Fruit fly (Drosophila melanogaster) whole organism, prepupa: ENCODE results near the gene CG33234.
A peak's percentile ranks its signal among the peaks of the same experiment; 100 is the strongest.

ENCODE experiments used
- Blimp-1 ChIP-seq: fragments of 200-800 bp; sonication (Bioruptor generic); optimal IDR thresholded peaks from 3 replicates; lab custom pipeline; 2017; ENCODE audit warnings: missing biosample characterization, missing genetic modification characterization, mild to moderate bottlenecking, moderate library complexity, missing genetic modification reagents
- CG10631 ChIP-seq: fragments of 200-800 bp; sonication (Bioruptor generic); optimal IDR thresholded peaks from 2 replicates; lab custom pipeline; 2016; ENCODE audit warnings: missing biosample characterization, missing genetic modification characterization
- CG10669 ChIP-seq: fragments of 200-800 bp; sonication (Bioruptor generic); optimal IDR thresholded peaks from 3 replicates; lab custom pipeline; 2018; ENCODE audit warnings: missing biosample characterization, mild to moderate bottlenecking, missing genetic modification characterization, moderate library complexity
- CG11294 ChIP-seq: fragments of 200-800 bp; sonication (Bioruptor generic); IDR thresholded peaks from 2 replicates; pipeline ENCODE4 v1.3.6; 2022; ENCODE audit warnings: missing biosample characterization, missing genetic modification characterization
- CG11902 ChIP-seq: fragments of 200-800 bp; sonication (Bioruptor generic); optimal IDR thresholded peaks from 3 replicates; lab custom pipeline; 2016; ENCODE audit warnings: missing biosample characterization, missing genetic modification characterization
- CG15336 ChIP-seq: fragments of 200-800 bp; sonication (Bioruptor generic); IDR thresholded peaks from 2 replicates; pipeline ENCODE4 v1.3.6; 2022; ENCODE audit warnings: missing biosample characterization, missing genetic modification characterization
- CG1621 ChIP-seq: fragments of 200-800 bp; sonication (Bioruptor generic); optimal IDR thresholded peaks from 3 replicates; lab custom pipeline; 2018; ENCODE audit warnings: missing biosample characterization, mild to moderate bottlenecking, missing genetic modification characterization
- CG31627 ChIP-seq: fragments of 200-800 bp; sonication (Bioruptor generic); optimal IDR thresholded peaks from 3 replicates; lab custom pipeline; 2016; ENCODE audit warnings: missing biosample characterization, missing genetic modification characterization
- CG32006 ChIP-seq: fragments of 200-800 bp; sonication (Bioruptor generic); optimal IDR thresholded peaks from 3 replicates; lab custom pipeline; 2017; ENCODE audit warnings: missing biosample characterization, mild to moderate bottlenecking, missing genetic modification characterization
- CG34406 ChIP-seq: fragments of 200-800 bp; sonication (Bioruptor generic); optimal IDR thresholded peaks from 3 replicates; lab custom pipeline; 2016; ENCODE audit warnings: missing biosample characterization, missing genetic modification characterization
- CG3919 ChIP-seq: fragments of 200-800 bp; sonication (Bioruptor generic); optimal IDR thresholded peaks from 3 replicates; lab custom pipeline; 2016; ENCODE audit warnings: missing biosample characterization, missing genetic modification characterization
- CG4318 ChIP-seq: fragments of 200-800 bp; sonication (Bioruptor generic); optimal IDR thresholded peaks from 3 replicates; lab custom pipeline; 2017; ENCODE audit warnings: missing biosample characterization, mild to moderate bottlenecking, missing genetic modification characterization
- CG6163 ChIP-seq: fragments of 200-800 bp; sonication (Bioruptor generic); IDR thresholded peaks from 3 replicates; pipeline ENCODE4 v1.3.6; 2022; ENCODE audit warnings: missing biosample characterization, missing genetic modification characterization
- CG6276 ChIP-seq: fragments of 200-800 bp; sonication (Bioruptor generic); optimal IDR thresholded peaks from 2 replicates; lab custom pipeline; 2017; ENCODE audit warnings: missing biosample characterization, mild to moderate bottlenecking, missing genetic modification characterization
- CG6792 ChIP-seq: fragments of 200-800 bp; sonication (Bioruptor generic); optimal IDR thresholded peaks from 3 replicates; lab custom pipeline; 2016; ENCODE audit warnings: missing biosample characterization, missing genetic modification characterization
- CG7368 ChIP-seq: fragments of 200-800 bp; sonication (Bioruptor generic); optimal IDR thresholded peaks from 3 replicates; lab custom pipeline; 2016; ENCODE audit warnings: missing biosample characterization, missing genetic modification characterization
- CG8119 ChIP-seq: fragments of 200-800 bp; sonication (Bioruptor generic); IDR thresholded peaks from 3 replicates; pipeline ENCODE4 v1.3.6; 2022; ENCODE audit warnings: missing biosample characterization, missing genetic modification characterization
- CG8632 ChIP-seq: fragments of 200-800 bp; sonication (Bioruptor generic); optimal IDR thresholded peaks from 3 replicates; lab custom pipeline; 2016; ENCODE audit warnings: missing biosample characterization, missing genetic modification characterization
- CG9139 ChIP-seq: fragments of 200-800 bp; sonication (Bioruptor generic); optimal IDR thresholded peaks from 3 replicates; lab custom pipeline; 2017; ENCODE audit warnings: missing biosample characterization, mild to moderate bottlenecking, missing genetic modification characterization
- Ets21C ChIP-seq: fragments of 200-800 bp; sonication (Bioruptor generic); optimal IDR thresholded peaks from 3 replicates; lab custom pipeline; 2016; ENCODE audit warnings: missing biosample characterization, missing genetic modification characterization
- Ets96B ChIP-seq: fragments of 200-800 bp; optimal IDR thresholded peaks from 2 replicates; lab custom pipeline; 2019; ENCODE audit warnings: missing biosample characterization, mild to moderate bottlenecking, missing genetic modification characterization, moderate library complexity
- Gug ChIP-seq: fragments of 200-800 bp; sonication (Bioruptor generic); IDR thresholded peaks from 2 replicates; pipeline ENCODE4 v1.3.6; 2022; ENCODE audit warnings: missing biosample characterization, missing genetic modification characterization
- Hr38 ChIP-seq: sonication (Bioruptor generic); optimal IDR thresholded peaks from 2 replicates; lab custom pipeline; 2016; ENCODE audit warnings: missing biosample characterization, missing genetic modification characterization
- Hr4 ChIP-seq: fragments of 200-800 bp; sonication (Bioruptor generic); optimal IDR thresholded peaks from 3 replicates; lab custom pipeline; 2016; ENCODE audit warnings: missing biosample characterization, missing genetic modification characterization
- Met ChIP-seq: fragments of 200-800 bp; sonication (Bioruptor generic); optimal IDR thresholded peaks from 3 replicates; lab custom pipeline; 2016; ENCODE audit warnings: missing biosample characterization, missing genetic modification characterization
- OdsH ChIP-seq: fragments of 200-800 bp; sonication (Bioruptor generic); optimal IDR thresholded peaks from 3 replicates; lab custom pipeline; 2016; ENCODE audit warnings: missing biosample characterization, missing genetic modification characterization
- Sox102F ChIP-seq: fragments of 200-800 bp; sonication (Bioruptor generic); optimal IDR thresholded peaks from 2 replicates; lab custom pipeline; 2016; ENCODE audit warnings: missing biosample characterization, mild to moderate bottlenecking, missing genetic modification characterization
- Sox15 ChIP-seq: fragments of 200-800 bp; sonication (Bioruptor generic); optimal IDR thresholded peaks from 3 replicates; lab custom pipeline; 2016; ENCODE audit warnings: missing biosample characterization, missing genetic modification characterization
- achi ChIP-seq: fragments of 200-800 bp; sonication (Bioruptor generic); optimal IDR thresholded peaks from 3 replicates; lab custom pipeline; 2016; ENCODE audit warnings: missing biosample characterization, missing genetic modification characterization
- acj6 ChIP-seq: fragments of 200-800 bp; sonication (Bioruptor generic); optimal IDR thresholded peaks from 3 replicates; lab custom pipeline; 2016; ENCODE audit warnings: missing biosample characterization, missing genetic modification characterization
- cyc ChIP-seq: fragments of 200-800 bp; sonication (Bioruptor generic); optimal IDR thresholded peaks from 3 replicates; lab custom pipeline; 2016; ENCODE audit warnings: missing biosample characterization, missing genetic modification characterization
- dac ChIP-seq: fragments of 200-800 bp; sonication (Bioruptor generic); optimal IDR thresholded peaks from 2 replicates; lab custom pipeline; 2017; ENCODE audit warnings: missing biosample characterization, mild to moderate bottlenecking, missing genetic modification characterization
- dsx ChIP-seq: fragments of 200-800 bp; optimal IDR thresholded peaks from 3 replicates; lab custom pipeline; 2019; ENCODE audit warnings: missing biosample characterization, mild to moderate bottlenecking, missing genetic modification characterization, moderate library complexity; ENCODE audit not compliant: poor library complexity, severe bottlenecking
- eg ChIP-seq: fragments of 200-800 bp; sonication (Bioruptor generic); IDR thresholded peaks from 3 replicates; pipeline ENCODE4 v1.3.6; 2022; ENCODE audit warnings: missing biosample characterization, missing genetic modification characterization
- esn ChIP-seq: fragments of 200-800 bp; sonication (Bioruptor generic); optimal IDR thresholded peaks from 2 replicates; lab custom pipeline; 2016; ENCODE audit warnings: missing biosample characterization, mild to moderate bottlenecking, missing genetic modification characterization, moderate library complexity
- fkh ChIP-seq: fragments of 200-800 bp; sonication (Bioruptor generic); optimal IDR thresholded peaks from 3 replicates; lab custom pipeline; 2017; ENCODE audit warnings: missing biosample characterization, mild to moderate bottlenecking, missing genetic modification characterization, moderate library complexity
- lz ChIP-seq: fragments of 200-800 bp; sonication (Bioruptor generic); optimal IDR thresholded peaks from 3 replicates; lab custom pipeline; 2016; ENCODE audit warnings: missing biosample characterization, missing genetic modification characterization
- net ChIP-seq: fragments of 200-800 bp; sonication (Bioruptor generic); optimal IDR thresholded peaks from 3 replicates; lab custom pipeline; 2016; ENCODE audit warnings: missing biosample characterization, missing genetic modification characterization
- salr ChIP-seq, 2 experiments: fragments of 200-800 bp; sonication (Bioruptor generic); optimal IDR thresholded peaks; 3 replicates each; lab custom pipeline; 2016 to 2018; ENCODE audit warnings: missing biosample characterization in 2 of 2, missing genetic modification characterization in 2 of 2, mild to moderate bottlenecking in 1 of 2
- svp ChIP-seq: fragments of 200-800 bp; sonication (Bioruptor generic); peaks from one replicate; lab custom pipeline; 2016; ENCODE audit warnings: missing biosample characterization, missing genetic modification characterization
- topi ChIP-seq: fragments of 200-800 bp; sonication (Bioruptor generic); optimal IDR thresholded peaks from 3 replicates; lab custom pipeline; 2016; ENCODE audit warnings: missing biosample characterization, missing genetic modification characterization
- vri ChIP-seq: fragments of 200-800 bp; sonication (Bioruptor generic); optimal IDR thresholded peaks from 3 replicates; lab custom pipeline; 2016; ENCODE audit warnings: missing biosample characterization, mild to moderate bottlenecking, missing genetic modification characterization

The CG33234 gene

dm6 chr3L:2647523-2648378 is 13.7 kb upstream of the CG33234 start, which contains the start of gene CG1246:
CG1246 (plus strand) TSS chr3L:2648048.
- TF ChIP-seq CG3919 (no peak), vri (GFP tag; lab: Kevin White, UChicago) (peak; percentile 96), CG31627 (GFP tag; lab: Kevin White, UChicago) (no peak), CG6276 (GFP tag; lab: Kevin White, UChicago) (no peak), CG8632 (GFP tag; lab: Kevin White, UChicago) (no peak), fkh (GFP tag; lab: Kevin White, UChicago) (peak; percentile 70)

dm6 chr3L:2651800-2652199 is 9.6 kb upstream of the CG33234 start, which contains the start of the genes ProRS-m, CG42304 and Snup:
ProRS-m (minus strand) TSS chr3L:2651850.
CG42304 (plus strand) TSS chr3L:2652088.
Snup (plus strand) TSS chr3L:2652088.
- TF ChIP-seq CG34406 (GFP tag; lab: Kevin White, UChicago): peak; percentile 47
- no peak for TF ChIP-seq CG3919
- peak; percentile 21 for TF ChIP-seq CG7368 (GFP tag; lab: Kevin White, UChicago)
- peak; percentile 43; the same call in 1 of the 3 replicates for TF ChIP-seq CG8119 (GFP tag; lab: Robert Waterston, UW)
- TF ChIP-seq CG10669: no peak
- TF ChIP-seq acj6 (GFP tag; lab: Kevin White, UChicago): no peak
- no peak for TF ChIP-seq CG1621 (tag; lab: Kevin White, UChicago)
- TF ChIP-seq dac (GFP tag; lab: Kevin White, UChicago): no peak
- no peak for TF ChIP-seq topi (GFP tag; lab: Kevin White, UChicago)
- no peak for TF ChIP-seq Hr4 (GFP tag; lab: Kevin White, UChicago)
- no peak for TF ChIP-seq CG6792 (GFP tag; lab: Kevin White, UChicago)
- no peak for TF ChIP-seq svp (GFP tag; lab: Kevin White, UChicago)
- TF ChIP-seq CG4318 (GFP tag; lab: Kevin White, UChicago): peak; percentile 3
- TF ChIP-seq Met (GFP tag; lab: Kevin White, UChicago): no peak
- peak; percentile 66 for TF ChIP-seq Gug
- TF ChIP-seq lz (GFP tag; lab: Kevin White, UChicago): no peak
- peak; percentile 58 for TF ChIP-seq CG15336
- no peak for TF ChIP-seq Sox102F (GFP tag; lab: Kevin White, UChicago)
- no peak for TF ChIP-seq CG32006 (GFP tag; lab: Kevin White, UChicago)
- TF ChIP-seq Ets21C (GFP tag; lab: Kevin White, UChicago): no peak
- no peak for TF ChIP-seq vri (GFP tag; lab: Kevin White, UChicago)
- TF ChIP-seq Blimp-1 (GFP tag; lab: Kevin White, UChicago): no peak
- no peak for TF ChIP-seq fkh (GFP tag; lab: Kevin White, UChicago)
- peak; percentile 53; the same call in 2 of the 3 replicates for TF ChIP-seq eg
- peak; percentile 39 for TF ChIP-seq CG8632 (GFP tag; lab: Kevin White, UChicago)
- TF ChIP-seq dsx (GFP tag; lab: Kevin White, UChicago): no peak
- no peak for TF ChIP-seq Hr38
- no peak for TF ChIP-seq Sox15
- TF ChIP-seq CG6163 (GFP tag; lab: Robert Waterston, UW): peak; percentile 40; the same call in 1 of the 3 replicates
- no peak for TF ChIP-seq net
- peak; percentile 49 for TF ChIP-seq CG10631 (GFP tag; lab: Kevin White, UChicago)
- TF ChIP-seq OdsH (GFP tag; lab: Kevin White, UChicago): no peak
- peak; percentile 37 for TF ChIP-seq CG11902 (GFP tag; lab: Kevin White, UChicago)
- peak; percentile 39; the same call in 1 of the 2 replicates for TF ChIP-seq CG11294 (GFP tag; lab: Robert Waterston, UW)
- TF ChIP-seq achi: peak; percentile 45
- no peak for TF ChIP-seq CG31627 (GFP tag; lab: Kevin White, UChicago)
- TF ChIP-seq CG9139 (GFP tag; lab: Kevin White, UChicago): no peak
- TF ChIP-seq cyc (GFP tag; lab: Kevin White, UChicago): no peak
- no peak for TF ChIP-seq esn (GFP tag; lab: Kevin White, UChicago)
- TF ChIP-seq salr (GFP tag; optimal IDR thresholded peaks at IDR 0.05; lab: Kevin White, UChicago): no peak
- no peak for TF ChIP-seq Ets96B (tag; lab: Kevin White, UChicago)
